Worm (Caenorhabditis elegans): ENCODE measurements around the gene ugt-30.

DNA sequence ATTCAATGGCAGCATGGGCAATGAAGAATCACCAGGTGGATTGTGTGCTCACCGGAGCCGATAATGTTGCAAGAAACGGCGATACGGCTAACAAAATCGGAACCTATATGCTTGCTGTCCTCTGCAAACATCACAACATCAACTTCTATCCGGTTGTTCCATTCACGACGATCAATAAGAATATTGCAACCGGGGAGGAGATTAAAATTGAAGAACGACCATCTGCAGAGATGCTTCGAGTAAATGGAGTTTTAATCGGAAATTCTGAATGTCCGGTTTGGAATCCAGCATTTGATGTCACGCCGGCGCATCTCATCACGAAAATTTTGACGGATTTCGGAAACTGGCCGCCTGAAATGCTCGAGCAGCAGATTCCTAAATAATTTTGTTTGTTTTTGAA lies 41.4 kb downstream of the ugt-30 start:
- TF ChIP-seq pha-4 (tag; optimal IDR thresholded peaks at IDR 0.05) (no peak), ceh-9 (tag; optimal IDR thresholded peaks at IDR 0.05) (no peak), nhr-23 (tag; optimal IDR thresholded peaks at IDR 0.05) (no peak), snpc-4 (tag; optimal IDR thresholded peaks at IDR 0.05) (no peak), daf-12 (tag; optimal IDR thresholded peaks at IDR 0.05) (no peak), egl-27 (tag; optimal IDR thresholded peaks at IDR 0.05) (no peak), skn-1 (tag; optimal IDR thresholded peaks at IDR 0.05) (no peak), jun-1 (tag; optimal IDR thresholded peaks at IDR 0.05) (no peak), lsy-12 (tag; optimal IDR thresholded peaks at IDR 0.05) (no peak), ceh-82 (tag; optimal IDR thresholded peaks at IDR 0.05) (no peak), egl-5 (tag; optimal IDR thresholded peaks at IDR 0.05) (no peak)

Data from whole organism, L3 larva.